Fruit fly (Drosophila melanogaster) whole organism, embryonic: ENCODE data around the gene Eo.

Experiments
- Atf-2 ChIP-seq: fragments of 200-800 bp; sonication (Bioruptor generic); optimal IDR thresholded peaks from 2 replicates; lab custom pipeline; 2016; ENCODE audit warnings: missing biosample characterization, missing genetic modification characterization
- CG10654 ChIP-seq: fragments of 200-800 bp; sonication (Bioruptor generic); optimal IDR thresholded peaks from 2 replicates; lab custom pipeline; 2016; ENCODE audit warnings: missing biosample characterization, missing genetic modification characterization
- CG11398 ChIP-seq: fragments of 200-800 bp; sonication (Bioruptor generic); optimal IDR thresholded peaks from 2 replicates; lab custom pipeline; 2016; ENCODE audit warnings: missing biosample characterization, missing genetic modification characterization
- CG12071 ChIP-seq: fragments of 200-800 bp; sonication (Bioruptor generic); optimal IDR thresholded peaks from 3 replicates; lab custom pipeline; 2018; ENCODE audit warnings: missing biosample characterization, mild to moderate bottlenecking, missing genetic modification characterization
- CG12299 ChIP-seq: fragments of 200-800 bp; sonication (Bioruptor generic); optimal IDR thresholded peaks from 2 replicates; lab custom pipeline; 2018; ENCODE audit warnings: missing biosample characterization, mild to moderate bottlenecking, missing genetic modification characterization
- CG12659 ChIP-seq: fragments of 200-800 bp; sonication (Bioruptor generic); optimal IDR thresholded peaks from 3 replicates; lab custom pipeline; 2017; ENCODE audit warnings: mild to moderate bottlenecking, missing biosample characterization, missing genetic modification reagents, missing genetic modification characterization
- CG12744 ChIP-seq: fragments of 200-800 bp; sonication (Bioruptor generic); optimal IDR thresholded peaks from 2 replicates; lab custom pipeline; 2016; ENCODE audit warnings: missing biosample characterization, missing genetic modification characterization
- CG13287 ChIP-seq: fragments of 200-800 bp; sonication (Bioruptor generic); IDR thresholded peaks from 2 replicates; pipeline ENCODE4 v1.3.6; 2022; ENCODE audit warnings: missing biosample characterization, missing genetic modification characterization; ENCODE audit not compliant: partially characterized antibody
- CG14860 ChIP-seq: fragments of 200-800 bp; sonication (Bioruptor generic); IDR thresholded peaks from 3 replicates; pipeline ENCODE4 v1.3.6; 2022; ENCODE audit warnings: missing biosample characterization, missing genetic modification characterization; ENCODE audit not compliant: partially characterized antibody
- CG15269 ChIP-seq: fragments of 200-800 bp; sonication (Bioruptor generic); optimal IDR thresholded peaks from 2 replicates; lab custom pipeline; 2018; ENCODE audit warnings: missing biosample characterization, mild to moderate bottlenecking, missing genetic modification characterization, moderate library complexity
- CG16815 ChIP-seq: fragments of 200-800 bp; sonication (Bioruptor generic); optimal IDR thresholded peaks from 3 replicates; lab custom pipeline; 2017; ENCODE audit warnings: missing biosample characterization, mild to moderate bottlenecking, missing genetic modification characterization
- CG17328 ChIP-seq: fragments of 200-800 bp; sonication (Bioruptor generic); IDR thresholded peaks from 2 replicates; pipeline ENCODE4 v1.3.6; 2022; ENCODE audit warnings: missing biosample characterization, missing genetic modification characterization
- CG18011 ChIP-seq: fragments of 200-800 bp; sonication (Bioruptor generic); optimal IDR thresholded peaks from 2 replicates; lab custom pipeline; 2017; ENCODE audit warnings: missing biosample characterization, missing genetic modification characterization, mild to moderate bottlenecking, moderate library complexity, missing genotype
- CG1832 ChIP-seq: fragments of 200-800 bp; sonication (Bioruptor generic); optimal IDR thresholded peaks from 2 replicates; lab custom pipeline; 2017; ENCODE audit warnings: missing biosample characterization, mild to moderate bottlenecking, missing genetic modification characterization, inconsistent platforms
- CG32772 ChIP-seq: fragments of 200-800 bp; sonication (Bioruptor generic); IDR thresholded peaks from 2 replicates; pipeline ENCODE4 v1.3.6; 2022; ENCODE audit warnings: missing biosample characterization, missing genetic modification characterization
- CG4707 ChIP-seq: fragments of 200-800 bp; sonication (Bioruptor generic); optimal IDR thresholded peaks from 2 replicates; lab custom pipeline; 2018; ENCODE audit warnings: missing biosample characterization, mild to moderate bottlenecking, missing genetic modification characterization, moderate library complexity
- CG4820 ChIP-seq: fragments of 200-800 bp; sonication (Bioruptor generic); optimal IDR thresholded peaks from 3 replicates; lab custom pipeline; 2016; ENCODE audit warnings: missing biosample characterization, missing genetic modification characterization
- CG5180 ChIP-seq: fragments of 200-800 bp; sonication (Bioruptor generic); optimal IDR thresholded peaks from 3 replicates; lab custom pipeline; 2017; ENCODE audit warnings: missing biosample characterization, missing genetic modification characterization, mild to moderate bottlenecking, moderate library complexity, missing genetic modification reagents
- CG7372 ChIP-seq: fragments of 200-800 bp; sonication (Bioruptor generic); IDR thresholded peaks from 2 replicates; pipeline ENCODE4 v1.3.6; 2022; ENCODE audit warnings: missing biosample characterization, missing genetic modification characterization
- CG9437 ChIP-seq: fragments of 200-800 bp; sonication (Bioruptor generic); optimal IDR thresholded peaks from 2 replicates; lab custom pipeline; 2018; ENCODE audit warnings: missing biosample characterization, mild to moderate bottlenecking, missing genetic modification characterization
- CTCF ChIP-seq: fragments of 200-800 bp; sonication (Bioruptor generic); optimal IDR thresholded peaks from 2 replicates; lab custom pipeline; 2017; ENCODE audit warnings: missing biosample characterization, mild to moderate bottlenecking, missing genetic modification characterization, moderate library complexity
- Eip74EF ChIP-seq, 2 experiments: fragments of 200-800 bp in 1 of 2; fragments of >200 bp in 1 of 2; sonication (Bioruptor generic) in 1 of 2; optimal IDR thresholded peaks; 2 replicates each; lab custom pipeline; 2017 to 2019; ENCODE audit warnings: missing biosample characterization in 2 of 2, missing genetic modification characterization in 2 of 2, mild to moderate bottlenecking in 1 of 2, moderate library complexity in 1 of 2
- Fer3 ChIP-seq: fragments of 200-800 bp; sonication (Bioruptor generic); optimal IDR thresholded peaks from 2 replicates; lab custom pipeline; 2018; ENCODE audit warnings: missing biosample characterization, mild to moderate bottlenecking, missing genetic modification characterization, moderate library complexity
- GATAe ChIP-seq: fragments of 200-800 bp; sonication (Bioruptor generic); conservative IDR thresholded peaks from 2 replicates; pipeline ENCODE4 v1.3.6; 2022; ENCODE audit warnings: missing biosample characterization, missing genetic modification characterization
- Gsc ChIP-seq: fragments of 200-800 bp; sonication (Bioruptor generic); IDR thresholded peaks from 2 replicates; pipeline ENCODE4 v1.3.6; 2022; ENCODE audit warnings: missing biosample characterization, missing genetic modification characterization
- HHEX ChIP-seq: fragments of 200-800 bp; sonication (Bioruptor generic); optimal IDR thresholded peaks from 3 replicates; lab custom pipeline; 2017; ENCODE audit warnings: missing biosample characterization, mild to moderate bottlenecking, missing genetic modification characterization, missing genetic modification reagents
- Hmr ChIP-seq: fragments of 200-800 bp; sonication (Bioruptor generic); optimal IDR thresholded peaks from 3 replicates; lab custom pipeline; 2017; ENCODE audit warnings: mild to moderate bottlenecking, missing biosample characterization, missing genetic modification reagents, missing genetic modification characterization
- Hr3 ChIP-seq: fragments of 200-800 bp; sonication (Bioruptor generic); optimal IDR thresholded peaks from 3 replicates; lab custom pipeline; 2016; ENCODE audit warnings: missing biosample characterization, missing genetic modification characterization
- Lhr ChIP-seq: fragments of 200-800 bp; sonication (Bioruptor generic); optimal IDR thresholded peaks from 3 replicates; lab custom pipeline; 2017; ENCODE audit warnings: mild to moderate bottlenecking, missing biosample characterization, missing genetic modification reagents, missing genetic modification characterization
- Max ChIP-seq: fragments of 200-800 bp; sonication (Bioruptor generic); optimal IDR thresholded peaks from 2 replicates; lab custom pipeline; 2016; ENCODE audit warnings: missing biosample characterization, mild to moderate bottlenecking, missing genetic modification characterization
- Mes4 ChIP-seq: fragments of 200-800 bp; sonication (Bioruptor generic); optimal IDR thresholded peaks from 2 replicates; lab custom pipeline; 2016; ENCODE audit warnings: missing biosample characterization, missing genetic modification characterization
- Nf-YA ChIP-seq: fragments of 200-800 bp; sonication (Bioruptor generic); IDR thresholded peaks from 2 replicates; pipeline ENCODE4 v1.3.6; 2022; ENCODE audit warnings: missing biosample characterization, missing genetic modification characterization
- NfI ChIP-seq: fragments of 200-800 bp; sonication (Bioruptor generic); optimal IDR thresholded peaks from 3 replicates; lab custom pipeline; 2018; ENCODE audit warnings: missing biosample characterization, mild to moderate bottlenecking, missing genetic modification characterization, moderate library complexity
- Sin3A ChIP-seq: fragments of >200 bp; optimal IDR thresholded peaks from 2 replicates; lab custom pipeline; 2018
- ac ChIP-seq: fragments of 200-800 bp; sonication (Bioruptor generic); optimal IDR thresholded peaks from 3 replicates; lab custom pipeline; 2017; ENCODE audit warnings: missing biosample characterization, mild to moderate bottlenecking, missing genetic modification characterization
- az2 ChIP-seq: fragments of 200-800 bp; sonication (Bioruptor generic); optimal IDR thresholded peaks from 3 replicates; lab custom pipeline; 2016; ENCODE audit warnings: missing biosample characterization, missing genetic modification characterization
- bcd ChIP-seq: fragments of 200-800 bp; sonication (Bioruptor generic); optimal IDR thresholded peaks from 2 replicates; lab custom pipeline; 2017; ENCODE audit warnings: missing biosample characterization, mild to moderate bottlenecking, missing genetic modification characterization
- chinmo ChIP-seq: fragments of 200-800 bp; sonication (Bioruptor generic); IDR thresholded peaks from 4 replicates; pipeline ENCODE4 v1.3.6; 2022; ENCODE audit warnings: missing biosample characterization, missing genetic modification characterization; ENCODE audit not compliant: partially characterized antibody
- ci ChIP-seq: fragments of 200-800 bp; sonication (Bioruptor generic); IDR thresholded peaks from 3 replicates; pipeline ENCODE4 v1.3.6; 2022; ENCODE audit warnings: missing biosample characterization, missing genetic modification characterization
- croc ChIP-seq: fragments of 200-800 bp; sonication (Bioruptor generic); conservative IDR thresholded peaks from 3 replicates; pipeline ENCODE4 v1.3.6; 2022; ENCODE audit warnings: missing biosample characterization, missing genetic modification characterization
- crol ChIP-seq: fragments of 200-800 bp; sonication (Bioruptor generic); IDR thresholded peaks from 2 replicates; pipeline ENCODE4 v1.3.6; 2022; ENCODE audit warnings: missing biosample characterization, missing genetic modification characterization
- dan ChIP-seq: fragments of 200-800 bp; sonication (Bioruptor generic); IDR thresholded peaks from 2 replicates; pipeline ENCODE4 v1.3.6; 2022; ENCODE audit warnings: missing biosample characterization, missing genetic modification characterization
- ftz-f1 ChIP-seq: fragments of 200-800 bp; sonication (Bioruptor generic); optimal IDR thresholded peaks from 2 replicates; lab custom pipeline; 2016; ENCODE audit warnings: missing biosample characterization, missing genetic modification characterization
- hkb ChIP-seq, 2 experiments: fragments of 200-800 bp in 1 of 2; fragments of >200 bp in 1 of 2; sonication (Bioruptor generic) in 1 of 2; IDR thresholded peaks in 1 of 2; optimal IDR thresholded peaks in 1 of 2; 2 replicates each; pipeline versions ENCODE4 v1.3.6 to Lab custom; 2017 to 2022; ENCODE audit warnings: missing biosample characterization in 1 of 2, missing genetic modification characterization in 1 of 2
- ranshi ChIP-seq: fragments of 200-800 bp; sonication (Bioruptor generic); IDR thresholded peaks from 2 replicates; pipeline ENCODE4 v1.3.6; 2022; ENCODE audit warnings: missing biosample characterization, missing genetic modification characterization
- repo ChIP-seq: fragments of 200-800 bp; sonication (Bioruptor generic); optimal IDR thresholded peaks from 2 replicates; lab custom pipeline; 2016; ENCODE audit warnings: missing biosample characterization, missing genetic modification characterization
- run ChIP-seq: fragments of 200-800 bp; sonication (Bioruptor generic); optimal IDR thresholded peaks from 3 replicates; lab custom pipeline; 2018; ENCODE audit warnings: missing biosample characterization, mild to moderate bottlenecking, missing genetic modification characterization
- toy ChIP-seq: fragments of 200-800 bp; sonication (Bioruptor generic); IDR thresholded peaks from 2 replicates; pipeline ENCODE4 v1.3.6; 2022; ENCODE audit warnings: missing biosample characterization, missing genetic modification characterization
- unpg ChIP-seq: fragments of 200-800 bp; sonication (Bioruptor generic); optimal IDR thresholded peaks from 3 replicates; lab custom pipeline; 2018; ENCODE audit warnings: missing biosample characterization, mild to moderate bottlenecking, missing genetic modification characterization, moderate library complexity
- zen2 ChIP-seq: fragments of 200-800 bp; sonication (Bioruptor generic); IDR thresholded peaks from 3 replicates; pipeline ENCODE4 v1.3.6; 2022; ENCODE audit warnings: missing biosample characterization, missing genetic modification characterization; ENCODE audit not compliant: partially characterized antibody

Gene Eo

dm6 chrX:14882536-14883118 lies 36.0 kb downstream of the Eo start, which contains the start of the genes CG45064 and CG45065 (continued):
- TF ChIP-seq Sin3A (lab: Kevin White, UChicago): no peak
- TF ChIP-seq CG5180: peak; percentile 78
- no peak for TF ChIP-seq zen2
- TF ChIP-seq ci (GFP tag; lab: Robert Waterston, UW): peak; percentile 97
- peak; percentile 80 for TF ChIP-seq CG4820 (GFP tag; lab: Kevin White, UChicago)
- TF ChIP-seq CG18011: peak; percentile 32
- peak; percentile 81 for TF ChIP-seq Nf-YA (GFP tag; lab: Robert Waterston, UW)
- TF ChIP-seq bcd (GFP tag; lab: Kevin White, UChicago): peak; percentile 81
- no peak for TF ChIP-seq ftz-f1 (GFP tag; lab: Kevin White, UChicago)
- TF ChIP-seq toy (GFP tag; lab: Robert Waterston, UW): no peak
- TF ChIP-seq CG32772 (GFP tag; lab: Robert Waterston, UW): peak; percentile 83
- peak; percentile 89 for TF ChIP-seq unpg (GFP tag; lab: Kevin White, UChicago)
- TF ChIP-seq CTCF (GFP tag; lab: Kevin White, UChicago): peak; percentile 50
- peak; percentile 62 for TF ChIP-seq repo
- TF ChIP-seq croc (GFP tag; lab: Robert Waterston, UW): peak; percentile 74
- TF ChIP-seq CG10654 (GFP tag; lab: Kevin White, UChicago): peak; percentile 68
- TF ChIP-seq CG17328 (GFP tag; lab: Robert Waterston, UW): peak; percentile 87
- no peak for TF ChIP-seq hkb (optimal IDR thresholded peaks at IDR 0.05; lab: Kevin White, UChicago)
- peak; percentile 87 for TF ChIP-seq hkb (GFP tag; IDR thresholded peaks at IDR 0.05; lab: Robert Waterston, UW)
- TF ChIP-seq CG12659 (GFP tag; lab: Kevin White, UChicago): peak; percentile 71
- no peak for TF ChIP-seq chinmo (GFP tag; lab: Robert Waterston, UW)
- peak; percentile 75 for TF ChIP-seq CG11398
- peak in 1 of 2 experiments; percentile 90 for TF ChIP-seq Eip74EF (GFP tag; optimal IDR thresholded peaks at IDR 0.05; lab: Kevin White, UChicago)
- TF ChIP-seq crol (GFP tag; lab: Robert Waterston, UW): no peak
- no peak for TF ChIP-seq dan (GFP tag; lab: Robert Waterston, UW)
- no peak for TF ChIP-seq CG13287 (GFP tag; lab: Robert Waterston, UW)
- peak; percentile 65 for TF ChIP-seq Fer3 (tag; lab: Kevin White, UChicago)
- TF ChIP-seq Gsc: peak; percentile 59; the same call in 1 of the 2 replicates
- peak; percentile 77 for TF ChIP-seq ranshi
- TF ChIP-seq CG16815 (GFP tag; lab: Kevin White, UChicago): peak; percentile 20
- no peak for TF ChIP-seq CG14860 (GFP tag; lab: Robert Waterston, UW)
- peak; percentile 79 for TF ChIP-seq CG15269 (tag; lab: Kevin White, UChicago)
- TF ChIP-seq Lhr: peak; percentile 76
- TF ChIP-seq CG12744: peak; percentile 54
- TF ChIP-seq CG1832 (GFP tag; lab: Kevin White, UChicago): no peak
- no peak for TF ChIP-seq ac
- TF ChIP-seq CG12071 (GFP tag; lab: Kevin White, UChicago): peak; percentile 83
- no peak for TF ChIP-seq GATAe (GFP tag; lab: Robert Waterston, UW)
- peak; percentile 52 for TF ChIP-seq Max (GFP tag; lab: Kevin White, UChicago)
- TF ChIP-seq CG12299 (tag; lab: Kevin White, UChicago): peak; percentile 22
- peak; percentile 73 for TF ChIP-seq Atf-2 (GFP tag; lab: Kevin White, UChicago)
- TF ChIP-seq CG9437 (GFP tag; lab: Kevin White, UChicago): peak; percentile 66
- TF ChIP-seq Hmr (GFP tag; lab: Kevin White, UChicago): peak; percentile 65
- peak; percentile 79 for TF ChIP-seq Mes4 (GFP tag; lab: Kevin White, UChicago)
- TF ChIP-seq CG4707 (GFP tag; lab: Kevin White, UChicago): peak; percentile 78
- peak; percentile 81 for TF ChIP-seq NfI (GFP tag; lab: Kevin White, UChicago)
- TF ChIP-seq az2 (GFP tag; lab: Kevin White, UChicago): peak; percentile 81
- TF ChIP-seq HHEX (GFP tag; lab: Kevin White, UChicago): peak; percentile 77
- peak; percentile 84 for TF ChIP-seq run (tag; lab: Kevin White, UChicago)
- TF ChIP-seq Hr3 (GFP tag; lab: Kevin White, UChicago): peak; percentile 76
- TF ChIP-seq CG7372 (GFP tag; lab: Robert Waterston, UW): peak; percentile 53; the same call in 1 of the 2 replicates
